Worm (Caenorhabditis elegans): ENCODE data around the gene Y70G10A.4.
"Not testable (repeated sequence)": the region's sequence is repeated elsewhere in the genome, so short reads cannot be mapped to it uniquely, and the experiment has no call there.

The Y70G10A.4 gene

DNA sequence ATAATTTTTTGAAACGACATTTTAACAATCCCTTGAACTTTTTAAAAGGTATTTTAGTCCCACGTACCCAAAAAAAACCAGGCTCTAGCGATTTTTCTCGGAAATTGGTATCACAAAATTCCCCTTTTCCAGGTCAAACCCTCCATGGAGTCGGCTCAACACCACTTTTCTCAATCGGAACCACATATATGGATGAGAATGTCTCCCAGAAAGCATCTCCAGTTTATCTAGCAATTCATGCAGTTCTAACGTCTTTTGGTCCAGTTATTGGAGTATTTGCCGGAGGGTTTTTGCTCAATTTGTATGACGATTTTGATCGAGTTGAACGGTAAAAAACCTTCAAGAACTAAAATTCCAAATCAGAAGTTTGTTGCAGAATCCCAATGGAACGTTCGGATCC, 18.1 kb downstream of the Y70G10A.4 start:
- TF ChIP-seq him-1 (tag; optimal IDR thresholded peaks at IDR 0.05): no peak
- no peak for TF ChIP-seq dao-5 (tag; optimal IDR thresholded peaks at IDR 0.05)
- no peak for TF ChIP-seq W03F9.2 (tag; optimal IDR thresholded peaks at IDR 0.05)

DNA sequence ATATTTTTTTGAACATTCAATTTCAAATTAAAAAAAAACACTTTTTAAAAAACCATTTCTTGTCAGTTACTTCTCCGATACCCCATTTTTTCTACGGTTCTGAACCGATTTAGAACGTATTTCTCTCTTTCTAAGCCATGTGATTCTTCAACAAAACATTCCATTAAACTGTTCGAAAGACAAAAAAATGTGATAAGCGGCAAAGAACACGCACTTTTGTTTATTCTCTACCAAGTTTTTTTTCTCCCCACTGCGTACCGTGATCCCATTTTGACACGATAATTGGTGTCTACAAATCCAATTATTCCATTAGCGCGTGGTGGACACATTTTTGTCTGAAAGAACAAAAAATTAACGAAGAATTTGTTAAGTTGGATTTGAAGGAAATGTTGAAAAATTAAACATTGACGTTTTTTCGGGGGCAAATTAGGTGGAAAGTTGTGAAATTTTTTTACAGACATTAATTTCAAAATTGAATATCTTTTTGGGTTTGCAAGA, 19.4 kb downstream of the Y70G10A.4 start:
- no peak for TF ChIP-seq dao-5 (tag; optimal IDR thresholded peaks at IDR 0.05)
- no peak for TF ChIP-seq W03F9.2 (tag; optimal IDR thresholded peaks at IDR 0.05)
- no peak for TF ChIP-seq him-1 (tag; optimal IDR thresholded peaks at IDR 0.05)

DNA sequence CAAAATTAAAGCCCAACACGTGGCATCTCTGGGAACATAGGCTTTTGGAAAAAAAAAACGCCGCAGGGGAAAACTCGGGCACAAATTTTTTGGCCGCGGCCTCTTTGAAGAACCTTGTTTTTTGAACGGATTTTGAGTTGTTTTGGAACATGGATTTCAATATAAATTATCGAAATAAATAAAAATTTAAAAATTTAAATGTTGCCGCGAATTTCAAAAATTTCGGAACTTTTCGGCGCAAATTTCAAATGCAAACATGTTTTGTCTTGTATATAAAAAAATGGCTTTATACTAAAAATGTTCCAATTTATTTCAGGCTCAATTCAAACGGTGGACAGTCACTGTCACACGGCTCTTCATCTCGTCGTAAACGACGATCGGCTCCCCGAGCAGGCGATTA, 22.1 kb downstream of the Y70G10A.4 start:
- TF ChIP-seq him-1 (tag; optimal IDR thresholded peaks at IDR 0.05) (no peak), W03F9.2 (tag; optimal IDR thresholded peaks at IDR 0.05) (no peak), dao-5 (tag; optimal IDR thresholded peaks at IDR 0.05) (no peak)

DNA sequence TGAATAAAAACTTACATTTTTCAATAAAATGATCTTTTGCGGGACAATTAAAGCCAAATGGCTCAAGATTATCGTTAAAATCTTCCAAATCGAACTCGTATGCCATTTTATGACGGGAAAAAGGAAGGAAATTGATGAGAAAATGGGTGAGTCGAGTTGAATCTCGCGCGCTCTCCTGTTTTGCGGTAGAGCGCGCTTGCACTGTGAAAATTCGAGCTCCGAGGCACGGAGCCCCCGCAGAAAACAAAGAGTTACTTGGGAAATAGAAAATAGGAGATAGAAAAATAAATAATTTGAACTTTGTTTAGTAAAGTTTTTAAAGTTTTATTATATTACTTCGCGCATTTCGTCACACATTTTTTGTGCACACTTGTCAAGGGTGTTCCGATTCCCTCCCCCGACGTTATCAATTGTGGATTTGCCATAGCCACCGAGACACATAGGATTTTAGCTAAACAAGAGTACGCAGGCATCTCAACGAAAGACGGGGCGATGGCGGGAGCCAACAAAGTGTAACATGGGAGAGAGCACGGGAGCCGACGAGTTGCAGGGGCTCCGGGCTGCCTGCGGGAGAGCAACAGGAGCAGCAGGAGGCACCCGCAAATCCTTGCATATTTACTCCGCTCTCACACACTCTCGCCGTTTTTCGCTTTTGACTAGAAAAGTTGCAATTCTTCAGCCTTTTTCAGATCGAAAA, 26.6 kb downstream of the Y70G10A.4 start, which contains the start of the genes div-1 and cor-1:
Gene div-1, minus strand, starts transcription at position 119 of the 697 bp plus-strand sequence.
Gene cor-1, plus strand, starts transcription at position 671 of the 697 bp plus-strand sequence.
- TF ChIP-seq dao-5 (tag; optimal IDR thresholded peaks at IDR 0.05) (no peak), him-1 (tag; optimal IDR thresholded peaks at IDR 0.05) (no peak), W03F9.2 (tag; optimal IDR thresholded peaks at IDR 0.05) (no peak)

DNA sequence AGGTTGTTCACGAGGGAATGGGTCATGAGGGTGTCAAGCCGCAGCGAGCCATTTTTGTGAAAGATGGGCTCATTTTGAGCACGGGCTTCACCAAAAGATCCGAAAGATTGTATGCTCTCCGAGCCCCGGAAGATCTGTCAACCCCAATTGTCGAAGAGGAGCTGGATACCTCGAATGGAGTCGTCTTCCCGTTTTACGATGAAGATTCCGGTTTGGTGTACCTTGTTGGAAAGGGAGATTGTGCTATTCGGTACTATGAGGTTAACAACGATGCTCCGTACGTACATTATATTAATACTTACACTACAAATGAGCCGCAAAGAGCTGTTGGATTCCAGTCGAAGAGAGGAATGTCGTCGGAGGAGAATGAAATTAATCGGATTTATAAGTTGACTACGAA, 29.2 kb downstream of the Y70G10A.4 start:
- TF ChIP-seq him-1 (tag; optimal IDR thresholded peaks at IDR 0.05) (no peak), dao-5 (tag; optimal IDR thresholded peaks at IDR 0.05) (no peak), W03F9.2 (tag; optimal IDR thresholded peaks at IDR 0.05) (no peak)

DNA sequence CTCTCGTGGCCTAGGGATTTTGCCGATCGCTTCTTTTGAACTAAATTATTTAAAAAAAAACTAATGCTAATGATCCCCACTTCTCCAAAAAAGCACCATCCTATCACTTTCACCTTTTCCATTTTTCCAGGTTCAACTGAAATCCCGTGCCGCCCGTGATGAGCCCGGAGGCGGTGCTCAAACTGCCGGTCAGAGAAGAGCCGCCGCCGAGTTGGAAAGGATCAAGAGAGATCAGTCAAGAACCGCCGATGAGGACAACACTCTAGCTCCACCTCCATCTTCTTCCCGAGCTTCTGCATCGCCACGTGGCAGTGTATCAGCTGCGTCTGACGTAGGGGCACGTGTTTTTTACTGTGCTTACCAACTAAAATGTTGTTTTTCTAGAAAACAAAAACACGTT, 31.4 kb downstream of the Y70G10A.4 start:
- TF ChIP-seq dao-5 (tag; optimal IDR thresholded peaks at IDR 0.05) (no peak), him-1 (tag; optimal IDR thresholded peaks at IDR 0.05) (no peak), W03F9.2 (tag; optimal IDR thresholded peaks at IDR 0.05) (no peak)

DNA sequence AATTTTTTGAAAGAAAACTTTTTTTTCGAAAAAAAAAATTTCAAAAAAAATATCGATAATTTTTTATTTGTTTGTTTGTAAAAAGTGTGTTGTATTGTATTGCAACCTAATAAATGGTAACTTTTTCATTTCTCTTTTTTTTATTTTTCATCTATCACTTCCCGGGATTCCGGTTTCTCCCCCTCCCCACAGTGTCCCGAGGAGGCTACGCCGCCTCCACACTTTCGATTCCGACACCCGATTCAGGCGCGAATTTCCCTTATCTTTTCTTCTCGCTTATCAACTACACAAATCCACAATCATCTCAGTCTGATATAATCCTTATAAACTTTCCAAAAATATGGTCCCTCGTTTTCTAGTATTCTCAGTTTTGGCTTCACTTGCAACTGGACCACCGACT, 32.6 kb downstream of the Y70G10A.4 start, which contains the start of gene R01H10.4:
Gene R01H10.4, plus strand, starts transcription at position 236 of the 400 bp plus-strand sequence.
- TF ChIP-seq him-1 (tag; optimal IDR thresholded peaks at IDR 0.05) (no peak), W03F9.2 (tag; optimal IDR thresholded peaks at IDR 0.05) (no peak), dao-5 (tag; optimal IDR thresholded peaks at IDR 0.05) (no peak)

DNA sequence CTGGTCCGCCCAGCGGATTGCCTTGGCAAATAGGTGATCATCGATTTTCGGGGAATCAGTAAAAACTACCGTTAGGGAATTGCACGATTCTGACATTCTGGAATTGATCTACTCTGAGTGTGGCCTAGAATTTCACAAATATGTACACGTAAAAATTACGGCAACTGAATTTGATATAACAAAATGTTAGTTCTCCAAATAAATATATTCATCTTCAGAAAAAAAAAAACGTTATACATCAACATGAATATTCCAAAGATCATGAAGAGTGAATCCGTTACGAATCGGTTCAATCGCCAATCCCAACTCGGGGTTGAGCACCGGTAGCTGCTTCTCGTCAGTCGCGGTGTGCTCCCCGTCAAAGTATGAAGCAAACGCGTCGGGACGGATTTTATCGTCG, 36.7 kb downstream of the Y70G10A.4 start, which contains the start of gene rip-1:
Gene rip-1, minus strand, starts transcription at position 101 of the 400 bp plus-strand sequence.
- TF ChIP-seq dao-5 (tag; optimal IDR thresholded peaks at IDR 0.05) (no peak), him-1 (tag; optimal IDR thresholded peaks at IDR 0.05) (no peak), W03F9.2 (tag; optimal IDR thresholded peaks at IDR 0.05) (no peak)

DNA sequence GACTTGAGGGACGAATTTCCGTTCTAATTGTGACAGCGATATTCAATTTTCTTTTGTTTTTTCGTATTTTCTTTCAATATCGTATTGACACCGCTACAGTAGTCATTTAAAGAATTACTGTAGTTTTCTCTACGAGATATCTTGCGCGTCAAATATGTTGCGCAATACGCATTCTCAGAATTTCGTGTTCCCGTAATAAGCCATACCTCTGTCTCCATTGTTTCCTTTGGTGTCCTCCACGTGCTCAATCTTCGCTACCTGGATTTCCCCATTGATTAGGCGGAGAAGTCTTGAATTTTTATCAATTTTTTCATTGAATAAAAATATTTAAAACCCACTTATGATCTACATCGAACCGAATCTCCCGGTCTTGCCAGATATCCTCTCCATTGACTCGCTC, 39.3 kb downstream of the Y70G10A.4 start:
- no peak for TF ChIP-seq W03F9.2 (tag; optimal IDR thresholded peaks at IDR 0.05)
- no peak for TF ChIP-seq him-1 (tag; optimal IDR thresholded peaks at IDR 0.05)
- no peak for TF ChIP-seq dao-5 (tag; optimal IDR thresholded peaks at IDR 0.05)

DNA sequence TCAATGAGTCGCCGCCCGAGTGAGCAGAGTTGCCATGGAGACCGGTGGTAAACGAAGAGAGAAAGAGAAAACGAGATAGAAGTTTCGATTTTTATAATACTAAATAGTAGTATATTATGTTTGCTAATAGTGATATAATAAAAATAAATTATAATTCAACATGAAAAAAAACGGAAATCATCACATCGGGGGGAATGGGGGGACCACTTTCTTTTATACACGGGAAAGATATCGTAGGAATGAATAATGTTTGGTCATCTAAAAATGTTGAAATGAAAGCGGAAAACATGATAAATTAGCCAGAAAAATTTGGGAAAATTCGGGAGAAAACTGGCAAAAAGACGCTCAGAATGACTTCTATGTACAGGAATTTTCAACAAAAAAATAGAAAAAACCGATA, 39.7 kb downstream of the Y70G10A.4 start, which contains the start of gene bbs-5:
Gene bbs-5, minus strand, starts transcription at position 101 of the 400 bp plus-strand sequence.
- TF ChIP-seq dao-5 (tag; optimal IDR thresholded peaks at IDR 0.05) (no peak), him-1 (tag; optimal IDR thresholded peaks at IDR 0.05) (no peak), W03F9.2 (tag; optimal IDR thresholded peaks at IDR 0.05) (no peak)

DNA sequence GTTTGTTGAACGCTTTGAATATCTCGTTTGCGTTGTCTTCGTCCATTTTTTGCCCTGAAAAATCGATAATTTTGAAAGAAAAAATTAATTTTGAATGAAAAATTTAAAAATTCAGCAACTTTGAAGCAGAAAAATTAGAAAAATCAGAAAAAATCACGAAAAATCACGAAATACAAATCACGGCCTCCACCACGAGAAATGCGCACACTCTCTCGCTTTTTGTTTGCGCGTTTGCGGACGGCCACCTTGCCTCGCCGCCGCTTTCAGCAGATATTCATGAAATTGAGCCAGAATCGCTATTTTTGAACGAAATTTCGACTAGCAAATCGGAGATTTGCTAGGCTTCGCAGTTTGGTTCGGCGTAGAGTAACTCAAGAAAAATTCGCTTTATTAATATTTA, 44.9 kb downstream of the Y70G10A.4 start, which contains the start of gene inpp-4B:
Gene inpp-4B, minus strand, starts transcription at position 54 of the 400 bp plus-strand sequence.
- not testable (repeated sequence) for TF ChIP-seq W03F9.2, dao-5, him-1 (tag; optimal IDR thresholded peaks at IDR 0.05)

DNA sequence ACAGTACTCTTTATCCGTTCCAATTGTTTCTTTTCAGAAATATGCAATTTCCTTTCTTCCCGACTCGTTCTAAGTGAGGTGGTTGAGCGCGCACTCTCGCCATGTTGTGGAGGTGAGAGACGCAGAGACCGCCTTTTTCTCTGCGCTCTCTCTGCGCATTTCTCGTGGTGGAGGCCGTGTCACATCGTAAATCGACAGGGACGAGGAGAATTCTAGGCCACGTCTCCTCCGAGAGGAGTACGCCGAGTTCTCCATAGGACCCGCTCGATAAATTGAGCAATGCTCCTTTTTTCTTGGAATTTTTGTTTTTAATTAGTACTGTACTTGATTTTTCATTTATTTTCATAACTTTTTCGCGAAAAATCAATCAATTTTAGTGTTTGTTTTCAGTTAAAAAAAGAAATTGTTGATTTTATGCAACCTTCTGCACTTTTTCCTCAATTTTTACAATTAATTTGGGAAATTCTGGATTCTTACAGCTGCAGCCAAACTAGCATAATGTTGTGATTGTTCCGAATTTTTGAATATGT, 48.9 kb downstream of the Y70G10A.4 start, which contains the start of gene cnk-1:
Gene cnk-1, plus strand, starts transcription at position 480 of the 530 bp plus-strand sequence.
- TF ChIP-seq him-1 (tag; optimal IDR thresholded peaks at IDR 0.05): peak; percentile 32
- TF ChIP-seq dao-5 (tag; optimal IDR thresholded peaks at IDR 0.05): no peak

DNA sequence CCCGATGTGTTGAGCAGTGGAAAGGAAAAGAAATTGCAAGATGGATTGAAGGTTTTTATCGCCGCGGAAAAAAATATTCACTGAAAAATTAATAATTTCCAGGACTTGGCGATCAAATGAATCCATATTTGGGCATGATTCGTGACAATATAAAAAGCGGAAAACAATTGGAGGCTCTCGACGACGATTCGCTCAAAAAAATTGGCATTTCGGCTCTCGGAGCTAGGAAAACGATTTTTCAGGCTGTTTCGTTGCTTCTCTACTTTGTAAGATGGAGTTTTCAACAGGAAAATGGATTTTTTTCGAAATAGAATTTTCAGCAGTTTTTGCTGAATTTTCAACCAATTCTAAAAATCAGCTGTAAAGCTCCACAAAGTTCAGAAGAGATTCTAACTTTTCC, 49.8 kb downstream of the Y70G10A.4 start:
- TF ChIP-seq dao-5 (tag; optimal IDR thresholded peaks at IDR 0.05): no peak
- no peak for TF ChIP-seq W03F9.2 (tag; optimal IDR thresholded peaks at IDR 0.05)
- TF ChIP-seq him-1 (tag; optimal IDR thresholded peaks at IDR 0.05): no peak

Data from whole organism, L4/young adult.